In genomic region chrIII:10822494-10823113, ce11 we compare ENCODE assay signal across 7 worm cellular contexts.
TF ChIP-seq lines count a peak whose summit lies in the region.

No protein-coding gene starts in this region.

TF ChIP-seq in whole organism, L1 larva, 84 proteins besides CTCF, POLR2A, EP300 and RAD21 (continues in another document):
- TF ChIP-seq elt-3 (tag; optimal IDR thresholded peaks at IDR 0.05; lab: Kevin White, UChicago): peak in 1 of 6 experiments; percentile 35
- peak; percentile 14 for TF ChIP-seq nhr-20 (tag; optimal IDR thresholded peaks at IDR 0.05; lab: Kevin White, UChicago)
- TF ChIP-seq mep-1 (tag; optimal IDR thresholded peaks at IDR 0.05; lab: Kevin White, UChicago): no peak
- no peak for TF ChIP-seq Y116A8C.19 (tag; optimal IDR thresholded peaks at IDR 0.05; lab: Kevin White, UChicago; ENCODE audit: borderline replicate concordance)
- peak; percentile 85 for TF ChIP-seq elt-2 (tag; optimal IDR thresholded peaks at IDR 0.05; lab: Kevin White, UChicago)
- TF ChIP-seq hlh-17 (GFP tag; optimal IDR thresholded peaks at IDR 0.05; lab: Kevin White, UChicago; ENCODE audit: borderline replicate concordance): no peak
- TF ChIP-seq nhr-12 (tag; optimal IDR thresholded peaks at IDR 0.05; lab: Kevin White, UChicago): no peak
- peak; percentile 12 for TF ChIP-seq nhr-90 (tag; optimal IDR thresholded peaks at IDR 0.05; lab: Kevin White, UChicago; ENCODE audit: poor library complexity)
- no peak for TF ChIP-seq ets-5 (GFP tag; IDR thresholded peaks at IDR 0.05; lab: Robert Waterston, UW)
- no peak for TF ChIP-seq nhr-77 (tag; optimal IDR thresholded peaks at IDR 0.05; lab: Kevin White, UChicago)
- TF ChIP-seq nhr-237 (tag; optimal IDR thresholded peaks at IDR 0.05; lab: Kevin White, UChicago): no peak
- TF ChIP-seq lin-35 (GFP tag; optimal IDR thresholded peaks at IDR 0.05; lab: Kevin White, UChicago): peak in 1 of 2 experiments; percentile 11

TF ChIP-seq in whole organism, L2 larva, 48 proteins besides CTCF, POLR2A, EP300 and RAD21:
- TF ChIP-seq lsy-2 (tag; optimal IDR thresholded peaks at IDR 0.05; lab: Kevin White, UChicago) (peak in 1 of 2 experiments; percentile 10), sma-9 (GFP tag; optimal IDR thresholded peaks at IDR 0.05; lab: Kevin White, UChicago) (no peak), sma-9 (tag; optimal IDR thresholded peaks at IDR 0.05; lab: Kevin White, UChicago) (no peak), blmp-1 (tag; optimal IDR thresholded peaks at IDR 0.05; lab: Kevin White, UChicago; ENCODE audit: insufficient read depth) (no peak), crh-2 (tag; optimal IDR thresholded peaks at IDR 0.05; lab: Kevin White, UChicago) (peak; percentile 36), F13H6.1 (tag; optimal IDR thresholded peaks at IDR 0.05; lab: Kevin White, UChicago) (peak; percentile 13), fos-1 (tag; optimal IDR thresholded peaks at IDR 0.05; lab: Kevin White, UChicago) (peak; percentile 58), nhr-21 (tag; optimal IDR thresholded peaks at IDR 0.05; lab: Kevin White, UChicago) (no peak), C34F6.9 (tag; optimal IDR thresholded peaks at IDR 0.05; lab: Kevin White, UChicago) (no peak), gmeb-1 (tag; optimal IDR thresholded peaks at IDR 0.05; lab: Kevin White, UChicago) (peak; percentile 36)

TF ChIP-seq in whole organism, L3 larva, 47 proteins besides CTCF, POLR2A, EP300 and RAD21:
- TF ChIP-seq jun-1 (tag; optimal IDR thresholded peaks at IDR 0.05; lab: Kevin White, UChicago) (peak; percentile 47), pha-4 (tag; optimal IDR thresholded peaks at IDR 0.05; lab: Kevin White, UChicago) (peak; percentile 34), egl-27 (tag; optimal IDR thresholded peaks at IDR 0.05; lab: Kevin White, UChicago) (no peak), nhr-67 (tag; optimal IDR thresholded peaks at IDR 0.05; lab: Kevin White, UChicago) (no peak), pqm-1 (tag; optimal IDR thresholded peaks at IDR 0.05; lab: Kevin White, UChicago) (peak; percentile 81), ama-1 (optimal IDR thresholded peaks at IDR 0.05; lab: Kevin White, UChicago) (no peak), elt-2 (tag; optimal IDR thresholded peaks at IDR 0.05; lab: Kevin White, UChicago) (peak; percentile 98), nhr-237 (tag; optimal IDR thresholded peaks at IDR 0.05; lab: Kevin White, UChicago) (no peak), zag-1 (tag; optimal IDR thresholded peaks at IDR 0.05; lab: Kevin White, UChicago) (no peak)
TF ChIP-seq in whole organism, L3 larva: peak in this region for 4.

TF ChIP-seq in whole organism, L4 larva, 104 proteins besides CTCF, POLR2A, EP300 and RAD21 (continues in another document):
- TF ChIP-seq madf-9 (GFP tag; conservative IDR thresholded peaks at IDR 0.05; lab: Robert Waterston, UW) (no peak), nhr-111 (GFP tag; optimal IDR thresholded peaks at IDR 0.05; lab: Kevin White, UChicago) (no peak), ztf-11 (tag; optimal IDR thresholded peaks at IDR 0.05; lab: Kevin White, UChicago) (no peak), ceh-82 (tag; optimal IDR thresholded peaks at IDR 0.05; lab: Kevin White, UChicago) (no peak), mep-1 (tag; optimal IDR thresholded peaks at IDR 0.05; lab: Kevin White, UChicago) (no peak), zip-11 (GFP tag; IDR thresholded peaks at IDR 0.05; lab: Robert Waterston, UW) (no peak), lin-38 (GFP tag; IDR thresholded peaks at IDR 0.05; lab: Robert Waterston, UW) (no peak), lin-15B (tag; optimal IDR thresholded peaks at IDR 0.05; lab: Kevin White, UChicago) (no peak), rbr-2 (tag; optimal IDR thresholded peaks at IDR 0.05; lab: Kevin White, UChicago) (no peak), gei-8 (GFP tag; optimal IDR thresholded peaks at IDR 0.05; lab: Kevin White, UChicago) (no peak), tag-97 (GFP tag; IDR thresholded peaks at IDR 0.05; lab: Robert Waterston, UW) (no peak), nhr-42 (GFP tag; IDR thresholded peaks at IDR 0.05; lab: Robert Waterston, UW) (no peak), Y5F2A.4 (GFP tag; optimal IDR thresholded peaks at IDR 0.05; lab: Kevin White, UChicago) (no peak), dmd-6 (GFP tag; IDR thresholded peaks at IDR 0.05; lab: Robert Waterston, UW) (peak; percentile 82), snpc-1.2 (GFP tag; IDR thresholded peaks at IDR 0.05; lab: Robert Waterston, UW) (no peak), pha-4 (GFP tag; IDR thresholded peaks at IDR 0.05; lab: Robert Waterston, UW) (peak; percentile 20; the same call in 1 of the 2 replicates), pha-4 (tag; optimal IDR thresholded peaks at IDR 0.05; lab: Kevin White, UChicago) (no peak)

TF ChIP-seq in whole organism, late embryonic, 69 proteins besides CTCF, POLR2A, EP300 and RAD21:
- TF ChIP-seq elt-2 (tag; optimal IDR thresholded peaks at IDR 0.05; lab: Kevin White, UChicago) (peak; percentile 63), Y22D7AL.16 (tag; optimal IDR thresholded peaks at IDR 0.05; lab: Kevin White, UChicago) (no peak)

TF ChIP-seq in whole organism, mixed stage, embryonic, 35 proteins besides CTCF, POLR2A, EP300 and RAD21:
- no peak for TF ChIP-seq mab-5 (tag; optimal IDR thresholded peaks at IDR 0.05; lab: Kevin White, UChicago)
- peak; percentile 22 for TF ChIP-seq zip-8 (tag; optimal IDR thresholded peaks at IDR 0.05; lab: Kevin White, UChicago)

TF ChIP-seq in whole organism, young adult, 124 proteins besides CTCF, POLR2A, EP300 and RAD21:
- TF ChIP-seq nhr-80 (tag; optimal IDR thresholded peaks at IDR 0.05; lab: Kevin White, UChicago) (peak; percentile 79), akir-1 (GFP tag; optimal IDR thresholded peaks at IDR 0.05; lab: Kevin White, UChicago) (no peak), dpff-1 (tag; optimal IDR thresholded peaks at IDR 0.05; lab: Kevin White, UChicago) (no peak), pha-4 (tag; optimal IDR thresholded peaks at IDR 0.05; lab: Kevin White, UChicago) (peak; percentile 0), atf-7 (tag; optimal IDR thresholded peaks at IDR 0.05; lab: Kevin White, UChicago) (peak; percentile 1), lin-40 (tag; optimal IDR thresholded peaks at IDR 0.05; lab: Kevin White, UChicago) (peak; percentile 39), lin-54 (GFP tag; optimal IDR thresholded peaks at IDR 0.05; lab: Kevin White, UChicago) (peak; percentile 6), let-607 (tag; optimal IDR thresholded peaks at IDR 0.05; lab: Kevin White, UChicago) (peak in 1 of 2 experiments; percentile 44), ets-4 (GFP tag; optimal IDR thresholded peaks at IDR 0.05; lab: Kevin White, UChicago) (no peak), attf-5 (GFP tag; optimal IDR thresholded peaks at IDR 0.05; lab: Kevin White, UChicago) (no peak), F57A8.1 (GFP tag; optimal IDR thresholded peaks at IDR 0.05; lab: Kevin White, UChicago) (no peak), D2030.7 (GFP tag; IDR thresholded peaks at IDR 0.05; lab: Robert Waterston, UW) (no peak)
TF ChIP-seq in whole organism, young adult: peak in this region for 6.
